Fruit fly (Drosophila melanogaster): ENCODE data around the gene CG3857.

The CG3857 gene

DNA sequence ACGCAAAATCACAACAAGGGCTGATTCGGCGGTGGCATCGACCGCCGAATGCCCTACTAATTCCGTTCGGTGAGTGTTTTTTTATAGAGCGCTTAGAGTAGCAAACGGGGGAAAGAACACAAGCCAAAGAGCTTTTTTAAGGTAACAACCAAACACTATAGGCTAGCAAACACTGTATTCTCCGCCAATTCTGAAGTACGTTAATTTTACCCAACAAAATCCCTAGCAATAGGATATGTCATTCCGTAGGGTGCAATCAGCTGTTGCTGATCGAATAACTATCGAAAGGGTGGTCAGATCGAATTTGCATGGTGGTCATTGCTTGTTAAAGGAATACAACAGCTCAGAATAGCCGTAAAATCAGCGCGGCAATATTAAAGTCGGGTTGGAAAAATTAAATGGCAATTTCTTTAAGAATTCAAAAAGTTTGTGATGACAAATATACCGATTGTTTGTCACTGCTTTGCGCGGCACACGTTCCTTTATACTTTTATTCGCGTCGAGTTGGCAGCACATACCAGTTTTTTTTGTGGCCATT lies 32.0 kb downstream of the CG3857 start, which contains the start of gene mip130:
Gene mip130 (plus strand): TSS at position 513 of the 538 bp plus-strand sequence.
- TF ChIP-seq Oli (tag; optimal IDR thresholded peaks at IDR 0.05) (peak; percentile 55), CG12071 (GFP tag; optimal IDR thresholded peaks at IDR 0.05) (peak; percentile 6), wor (GFP tag; IDR thresholded peaks at IDR 0.05) (no peak), Ptx1 (GFP tag; IDR thresholded peaks at IDR 0.05) (peak; percentile 54), Dref (GFP tag; IDR thresholded peaks at IDR 0.05) (peak; percentile 52), CG7372 (GFP tag; IDR thresholded peaks at IDR 0.05) (0 out of 2 replicates have a peak, but pooled peaks have one; percentile 30), Fer3 (tag; optimal IDR thresholded peaks at IDR 0.05) (peak; percentile 13), CG4404 (GFP tag; IDR thresholded peaks at IDR 0.05) (peak; percentile 8; the same call in 1 of the 2 replicates), Sox100B (GFP tag; optimal IDR thresholded peaks at IDR 0.05) (no peak), Bgb (GFP tag; IDR thresholded peaks at IDR 0.05; ENCODE audit: partially characterized antibody) (peak; percentile 68), CG6791 (GFP tag; IDR thresholded peaks at IDR 0.05; ENCODE audit: partially characterized antibody) (peak; percentile 73), cato (GFP tag; optimal IDR thresholded peaks at IDR 0.05; ENCODE audit: borderline replicate concordance) (no peak), Sry-β (GFP tag; optimal IDR thresholded peaks at IDR 0.05) (no peak), CG43689 (GFP tag; IDR thresholded peaks at IDR 0.05) (no peak), otp (GFP tag; IDR thresholded peaks at IDR 0.05) (no peak), dysf (GFP tag; IDR thresholded peaks at IDR 0.05) (peak; percentile 69), seq (GFP tag; IDR thresholded peaks at IDR 0.05) (0 out of 2 replicates have a peak, but pooled peaks have one; percentile 23), tin (GFP tag; optimal IDR thresholded peaks at IDR 0.05) (no peak), pfk (GFP tag; optimal IDR thresholded peaks at IDR 0.05) (no peak), Lhr (GFP tag; optimal IDR thresholded peaks at IDR 0.05) (no peak), CG14667 (GFP tag; IDR thresholded peaks at IDR 0.05) (no peak), ara (GFP tag; IDR thresholded peaks at IDR 0.05) (no peak), tio (GFP tag; optimal IDR thresholded peaks at IDR 0.05) (no peak), lab (GFP tag; optimal IDR thresholded peaks at IDR 0.05) (peak; percentile 66), tap (tag; optimal IDR thresholded peaks at IDR 0.05) (no peak), CG11247 (GFP tag; IDR thresholded peaks at IDR 0.05) (peak; percentile 32; the same call in 1 of the 2 replicates), E2f2 (GFP tag; IDR thresholded peaks at IDR 0.05) (peak; percentile 47; the same call in 1 of the 2 replicates), CG17385 (GFP tag; optimal IDR thresholded peaks at IDR 0.05) (peak; percentile 50), CG1647 (GFP tag; optimal IDR thresholded peaks at IDR 0.05) (peak; percentile 5), CG17361 (GFP tag; IDR thresholded peaks at IDR 0.05) (no peak; the same call in 1 of the 3 replicates), CG14860 (GFP tag; IDR thresholded peaks at IDR 0.05; ENCODE audit: partially characterized antibody) (0 out of 3 replicates have a peak, but pooled peaks have one; percentile 52), CG3407 (GFP tag; optimal IDR thresholded peaks at IDR 0.05) (no peak), Meics (GFP tag; optimal IDR thresholded peaks at IDR 0.05) (peak; percentile 57), CG15073 (GFP tag; optimal IDR thresholded peaks at IDR 0.05) (no peak), MBD-R2 (GFP tag; IDR thresholded peaks at IDR 0.05) (peak; percentile 62), aop (GFP tag; IDR thresholded peaks at IDR 0.05) (no peak), CG17612 (GFP tag; IDR thresholded peaks at IDR 0.05) (no peak), btn (GFP tag; optimal IDR thresholded peaks at IDR 0.05) (peak; percentile 17), Optix (GFP tag; IDR thresholded peaks at IDR 0.05) (peak; percentile 17; the same call in 1 of the 3 replicates), ash1 (GFP tag; optimal IDR thresholded peaks at IDR 0.05) (no peak), CG7786 (GFP tag; optimal IDR thresholded peaks at IDR 0.05) (no peak), fd102C (GFP tag; optimal IDR thresholded peaks at IDR 0.05) (no peak), CG18764 (GFP tag; optimal IDR thresholded peaks at IDR 0.05) (peak; percentile 28), kni (GFP tag; optimal IDR thresholded peaks at IDR 0.05) (no peak), CG1603 (tag; optimal IDR thresholded peaks at IDR 0.05) (peak; percentile 50), CG30403 (GFP tag; optimal IDR thresholded peaks at IDR 0.05) (peak; percentile 27), sob (GFP tag; IDR thresholded peaks at IDR 0.05) (peak; percentile 64; the same call in 1 of the 2 replicates), ttk (GFP tag; IDR thresholded peaks at IDR 0.05) (no peak), pb (GFP tag; optimal IDR thresholded peaks at IDR 0.05) (peak; percentile 17), Neu2 (GFP tag; optimal IDR thresholded peaks at IDR 0.05; ENCODE audit: borderline replicate concordance) (no peak)

All from whole organism, embryonic.